Worm (Caenorhabditis elegans): ENCODE results near the gene str-116.

str-116 gene

DNA sequence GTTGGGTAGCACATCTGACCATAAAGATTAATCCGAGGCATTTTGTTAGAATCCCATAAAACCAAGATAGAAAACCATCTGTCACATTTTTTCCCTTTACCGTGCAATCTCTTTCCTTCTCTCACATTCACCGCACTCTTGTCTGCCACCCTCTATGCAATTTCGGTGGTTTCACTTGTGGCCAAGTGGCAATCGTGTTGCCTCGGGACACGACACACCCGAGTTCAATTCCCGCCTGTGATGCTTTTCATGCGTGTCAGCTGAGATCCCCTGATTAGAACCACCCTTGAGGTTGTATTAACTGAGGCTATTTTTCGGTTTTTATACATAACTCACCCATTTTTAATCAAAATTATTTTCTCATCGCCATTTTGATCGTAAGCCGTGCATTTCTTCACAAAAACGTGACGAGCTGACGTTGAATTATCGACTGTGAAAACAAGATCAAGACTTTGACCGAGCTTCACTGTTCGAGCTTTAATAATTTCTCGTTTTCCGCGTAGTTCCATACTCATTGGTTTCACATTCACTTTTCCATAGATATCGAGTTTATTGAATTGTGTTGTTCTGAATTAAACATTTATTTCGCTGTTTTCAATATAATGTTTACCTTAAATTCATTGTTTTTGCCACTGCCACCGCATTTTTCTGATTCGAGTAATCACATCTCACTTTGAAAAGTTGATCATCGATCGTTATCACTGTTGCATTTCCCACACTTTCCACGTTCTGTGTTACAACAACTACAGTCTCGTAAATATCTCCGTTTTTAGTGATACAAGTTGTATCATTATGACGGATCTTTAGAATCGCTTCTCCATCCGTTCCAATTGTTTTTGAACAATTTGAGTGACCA, 47.5 kb downstream of the str-116 start (continued):
- TF ChIP-seq D2030.7 (GFP tag; IDR thresholded peaks at IDR 0.05) (peak; percentile 92), F55B11.4 (tag; optimal IDR thresholded peaks at IDR 0.05; ENCODE audit: borderline replicate concordance, insufficient read depth) (peak; percentile 25), hrde-1 (tag; optimal IDR thresholded peaks at IDR 0.05; ENCODE audit: borderline replicate concordance) (peak; percentile 94), sdz-38 (tag; optimal IDR thresholded peaks at IDR 0.05) (peak; percentile 57), attf-6 (GFP tag; IDR thresholded peaks at IDR 0.05) (peak; percentile 88), attf-3 (GFP tag; conservative IDR thresholded peaks at IDR 0.05) (peak; percentile 80), snpc-4 (GFP tag; optimal IDR thresholded peaks at IDR 0.05) (peak; percentile 87), snpc-4 (tag; optimal IDR thresholded peaks at IDR 0.05) (peak; percentile 68 to 91 (median 88)), lin-35 (GFP tag; optimal IDR thresholded peaks at IDR 0.05) (peak; percentile 22 to 87 (median 61)), madf-10 (tag; optimal IDR thresholded peaks at IDR 0.05) (peak; percentile 90), somi-1 (GFP tag; optimal IDR thresholded peaks at IDR 0.05) (peak; percentile 95), gei-17 (GFP tag; optimal IDR thresholded peaks at IDR 0.05) (peak; percentile 87), F57A8.1 (GFP tag; optimal IDR thresholded peaks at IDR 0.05) (peak; percentile 99), ztf-25 (GFP tag; IDR thresholded peaks at IDR 0.05) (peak; percentile 99), egl-18 (GFP tag; IDR thresholded peaks at IDR 0.05) (peak; percentile 92), hlh-12 (tag; optimal IDR thresholded peaks at IDR 0.05) (peak; percentile 90), ceh-58 (GFP tag; IDR thresholded peaks at IDR 0.05) (peak; percentile 99), egl-44 (GFP tag; IDR thresholded peaks at IDR 0.05) (peak; percentile 99), ceh-91 (GFP tag; IDR thresholded peaks at IDR 0.05) (peak; percentile 65), mxl-1 (tag; optimal IDR thresholded peaks at IDR 0.05) (peak; percentile 98), T07F8.4 (tag; optimal IDR thresholded peaks at IDR 0.05) (peak; percentile 96), Y67H2A.10 (GFP tag; conservative IDR thresholded peaks at IDR 0.05) (peak; percentile 88), nfyb-1 (GFP tag; IDR thresholded peaks at IDR 0.05) (peak; percentile 97), nfya-1 (tag; optimal IDR thresholded peaks at IDR 0.05; ENCODE audit: borderline replicate concordance, insufficient read depth) (no peak), nhr-179 (tag; optimal IDR thresholded peaks at IDR 0.05) (peak; percentile 83), pbrm-1 (GFP tag; IDR thresholded peaks at IDR 0.05) (peak; percentile 94), Y95B8A.8 (GFP tag; IDR thresholded peaks at IDR 0.05) (peak; percentile 94), ztf-28 (GFP tag; IDR thresholded peaks at IDR 0.05) (peak; percentile 95), hmg-1.2 (GFP tag; IDR thresholded peaks at IDR 0.05) (peak; percentile 90), K11D2.4 (GFP tag; IDR thresholded peaks at IDR 0.05) (peak; percentile 89), B0019.2 (GFP tag; conservative IDR thresholded peaks at IDR 0.05) (peak; percentile 87), chd-7 (tag; optimal IDR thresholded peaks at IDR 0.05) (peak; percentile 99), nhr-90 (tag; optimal IDR thresholded peaks at IDR 0.05) (peak; percentile 97), dpff-1 (tag; optimal IDR thresholded peaks at IDR 0.05) (peak; percentile 89), dpl-1 (GFP tag; optimal IDR thresholded peaks at IDR 0.05) (peak; percentile 61), F37B4.10 (GFP tag; IDR thresholded peaks at IDR 0.05) (peak; percentile 98; the same call in 1 of the 2 replicates), madf-3 (GFP tag; IDR thresholded peaks at IDR 0.05) (peak; percentile 94), sptf-2 (GFP tag; optimal IDR thresholded peaks at IDR 0.05) (peak; percentile 99), ceh-100 (GFP tag; IDR thresholded peaks at IDR 0.05) (peak; percentile 86), F49E8.2 (tag; optimal IDR thresholded peaks at IDR 0.05; ENCODE audit: insufficient read depth) (peak; percentile 93), athp-1 (tag; optimal IDR thresholded peaks at IDR 0.05) (peak; percentile 98), lsy-27 (tag; optimal IDR thresholded peaks at IDR 0.05; ENCODE audit: borderline replicate concordance, insufficient read depth) (peak; percentile 92)
